Fruit fly (Drosophila melanogaster): ENCODE results near the gene Sid.
A peak's percentile ranks its signal among the peaks of the same experiment; 100 is the strongest.

The Sid gene

DNA sequence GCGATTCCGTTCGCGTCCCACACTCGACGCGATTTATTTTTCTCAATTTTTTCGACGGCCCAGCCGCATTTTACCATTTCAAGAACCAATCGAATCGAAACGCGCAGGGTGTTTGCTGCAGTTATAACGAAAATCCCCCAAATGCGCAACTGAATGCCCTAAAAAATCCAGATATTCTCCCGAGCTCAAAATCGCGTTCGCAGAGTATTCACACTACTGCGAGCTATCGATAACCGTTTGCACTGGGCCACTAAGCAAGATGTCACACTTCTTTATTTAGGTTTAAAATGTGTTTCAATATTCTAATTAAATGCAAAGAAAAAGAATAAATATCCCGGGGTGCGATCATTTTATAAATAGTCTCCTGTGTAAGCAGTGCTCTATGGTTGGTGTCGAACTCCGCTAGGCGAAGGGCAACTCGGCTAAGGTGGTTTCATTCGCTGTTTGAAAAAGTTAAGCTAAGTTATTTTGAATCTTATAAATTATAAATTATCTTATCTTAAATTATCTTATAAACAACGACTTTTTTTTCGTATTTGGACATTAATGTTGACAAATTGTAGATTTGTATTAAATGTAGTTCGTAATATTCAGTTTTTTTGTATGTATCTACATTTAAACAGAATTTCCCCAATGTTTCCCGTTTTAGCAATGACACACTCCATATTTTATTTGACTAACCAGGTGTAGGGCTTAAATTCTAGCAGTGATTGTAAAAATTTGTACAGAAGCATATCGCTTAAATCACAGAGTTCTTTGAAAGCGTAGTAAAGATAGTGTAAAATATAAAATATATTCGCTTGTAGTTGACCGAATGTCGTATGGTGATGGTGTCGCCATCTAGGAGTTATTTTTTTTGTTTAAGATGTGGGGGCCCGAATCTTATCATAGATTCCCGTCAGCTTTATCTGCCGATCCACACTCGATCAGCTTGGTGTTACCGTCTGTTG, 35.2 kb upstream of the Sid start, which contains the start of gene CG10011 (continued):
- TF ChIP-seq CG11456 (GFP tag; IDR thresholded peaks at IDR 0.05) (0 out of 3 replicates have a peak, but pooled peaks have one; percentile 23), ewg (GFP tag; optimal IDR thresholded peaks at IDR 0.05) (peak; percentile 79), twi (tag; optimal IDR thresholded peaks at IDR 0.05) (no peak), Oli (tag; optimal IDR thresholded peaks at IDR 0.05) (no peak), CTCF (GFP tag; optimal IDR thresholded peaks at IDR 0.05) (peak; percentile 93), nmo (GFP tag; optimal IDR thresholded peaks at IDR 0.05) (peak; percentile 34), bab2 (GFP tag; optimal IDR thresholded peaks at IDR 0.05) (no peak), CG17802 (tag; optimal IDR thresholded peaks at IDR 0.05) (peak; percentile 60), Kr (GFP tag; optimal IDR thresholded peaks at IDR 0.05) (no peak), Hr3 (GFP tag; optimal IDR thresholded peaks at IDR 0.05) (no peak), CG17829 (tag; optimal IDR thresholded peaks at IDR 0.05) (peak; percentile 24), Trl (optimal IDR thresholded peaks at IDR 0.05) (no peak), Trl (GFP tag; optimal IDR thresholded peaks at IDR 0.05) (peak; percentile 1), CG30431 (GFP tag; optimal IDR thresholded peaks at IDR 0.05) (no peak), CG18476 (GFP tag; optimal IDR thresholded peaks at IDR 0.05) (no peak), trem (tag; optimal IDR thresholded peaks at IDR 0.05) (peak; percentile 18), Mad (GFP tag; optimal IDR thresholded peaks at IDR 0.05) (no peak), CG34224 (GFP tag; IDR thresholded peaks at IDR 0.05; ENCODE audit: partially characterized antibody) (no peak), Abd-B (GFP tag; optimal IDR thresholded peaks at IDR 0.05) (peak; percentile 31), CG2199 (GFP tag; IDR thresholded peaks at IDR 0.05) (peak; percentile 87), CG8478 (optimal IDR thresholded peaks at IDR 0.05) (peak; percentile 86), maf-S (GFP tag; optimal IDR thresholded peaks at IDR 0.05) (no peak), CG17385 (GFP tag; optimal IDR thresholded peaks at IDR 0.05) (peak; percentile 53), CG12769 (tag; optimal IDR thresholded peaks at IDR 0.05) (no peak), CG9817 (tag; optimal IDR thresholded peaks at IDR 0.05) (no peak), ssp (GFP tag; IDR thresholded peaks at IDR 0.05) (peak; percentile 83), Dref (GFP tag; IDR thresholded peaks at IDR 0.05) (peak; percentile 32), CG32532 (GFP tag; IDR thresholded peaks at IDR 0.05) (peak; percentile 49), CG10979 (tag; optimal IDR thresholded peaks at IDR 0.05) (peak; percentile 33), Hmx (GFP tag; optimal IDR thresholded peaks at IDR 0.05) (no peak), CG8290 (GFP tag; optimal IDR thresholded peaks at IDR 0.05) (peak; percentile 25), CG8290 (tag; optimal IDR thresholded peaks at IDR 0.05) (peak in 1 of 2 experiments; percentile 53), ci (GFP tag; IDR thresholded peaks at IDR 0.05) (peak; percentile 20; the same call in 1 of the 3 replicates), Scr (GFP tag; IDR thresholded peaks at IDR 0.05; ENCODE audit: partially characterized antibody) (peak; percentile 27; the same call in 1 of the 2 replicates), Hsf (GFP tag; optimal IDR thresholded peaks at IDR 0.05) (no peak), CG13894 (tag; optimal IDR thresholded peaks at IDR 0.05) (peak; percentile 77), CG4282 (GFP tag; optimal IDR thresholded peaks at IDR 0.05) (peak; percentile 44), CG14710 (tag; optimal IDR thresholded peaks at IDR 0.05) (peak; percentile 37), yki (optimal IDR thresholded peaks at IDR 0.05) (peak; percentile 23), stwl (tag; optimal IDR thresholded peaks at IDR 0.05) (peak; percentile 39), BtbVII (GFP tag; optimal IDR thresholded peaks at IDR 0.05) (peak; percentile 8), cg (GFP tag; optimal IDR thresholded peaks at IDR 0.05) (no peak), Ada2b (GFP tag; IDR thresholded peaks at IDR 0.05) (no peak), Gug (GFP tag; IDR thresholded peaks at IDR 0.05) (peak; percentile 6; the same call in 1 of the 4 replicates), crc (GFP tag; optimal IDR thresholded peaks at IDR 0.05) (no peak), CG15269 (tag; optimal IDR thresholded peaks at IDR 0.05) (no peak), pan (optimal IDR thresholded peaks at IDR 0.05) (no peak), pan (GFP tag; optimal IDR thresholded peaks at IDR 0.05 in 1 of 2, IDR thresholded peaks at IDR 0.05 in 1 of 2) (peak in 1 of 2 experiments; percentile 43), pzg (GFP tag; optimal IDR thresholded peaks at IDR 0.05) (peak; percentile 72), CG32767 (GFP tag; IDR thresholded peaks at IDR 0.05) (no peak)
